Fruit fly (Drosophila melanogaster) whole organism, prepupa: ENCODE results near the gene sage.
"Not testable (repeated sequence)": the region's sequence is repeated elsewhere in the genome, so short reads cannot be mapped to it uniquely, and the experiment has no call there.

Experiments
- CG16779 ChIP-seq: fragments of 200-800 bp; sonication (Bioruptor generic); optimal IDR thresholded peaks from 3 replicates; lab custom pipeline; 2017; ENCODE audit warnings: missing biosample characterization, mild to moderate bottlenecking, missing genetic modification characterization
- CG4318 ChIP-seq: fragments of 200-800 bp; sonication (Bioruptor generic); optimal IDR thresholded peaks from 3 replicates; lab custom pipeline; 2017; ENCODE audit warnings: missing biosample characterization, mild to moderate bottlenecking, missing genetic modification characterization
- CG6163 ChIP-seq: fragments of 200-800 bp; sonication (Bioruptor generic); IDR thresholded peaks from 3 replicates; pipeline ENCODE4 v1.3.6; 2022; ENCODE audit warnings: missing biosample characterization, missing genetic modification characterization
- CG6792 ChIP-seq: fragments of 200-800 bp; sonication (Bioruptor generic); optimal IDR thresholded peaks from 3 replicates; lab custom pipeline; 2016; ENCODE audit warnings: missing biosample characterization, missing genetic modification characterization
- CG6854 ChIP-seq: fragments of 200-800 bp; sonication (Bioruptor generic); optimal IDR thresholded peaks from 2 replicates; lab custom pipeline; 2017; ENCODE audit warnings: missing biosample characterization, mild to moderate bottlenecking, missing genetic modification characterization
- Ets96B ChIP-seq: fragments of 200-800 bp; optimal IDR thresholded peaks from 2 replicates; lab custom pipeline; 2019; ENCODE audit warnings: missing biosample characterization, mild to moderate bottlenecking, missing genetic modification characterization, moderate library complexity
- Smox ChIP-seq: fragments of 200-800 bp; sonication (Bioruptor generic); optimal IDR thresholded peaks from 3 replicates; lab custom pipeline; 2016; ENCODE audit warnings: missing biosample characterization, missing genetic modification characterization
- fd59A ChIP-seq: fragments of 200-800 bp; sonication (Bioruptor generic); optimal IDR thresholded peaks from 2 replicates; lab custom pipeline; 2017; ENCODE audit warnings: missing biosample characterization, mild to moderate bottlenecking, missing genetic modification characterization, missing genetic modification reagents
- net ChIP-seq: fragments of 200-800 bp; sonication (Bioruptor generic); optimal IDR thresholded peaks from 3 replicates; lab custom pipeline; 2016; ENCODE audit warnings: missing biosample characterization, missing genetic modification characterization
- pdm3 ChIP-seq: fragments of 200-800 bp; sonication (Bioruptor generic); optimal IDR thresholded peaks from 3 replicates; lab custom pipeline; 2016; ENCODE audit warnings: missing biosample characterization, missing genetic modification characterization
- spab ChIP-seq: fragments of 200-800 bp; sonication (Bioruptor generic); optimal IDR thresholded peaks from 2 replicates; lab custom pipeline; 2017; ENCODE audit warnings: missing biosample characterization, mild to moderate bottlenecking, missing genetic modification characterization, missing genetic modification reagents

- not testable (repeated sequence) for TF ChIP-seq Smox; spab (GFP tag; lab: Kevin White, UChicago); CG6792 (GFP tag; lab: Kevin White, UChicago); CG16779 (tag; lab: Kevin White, UChicago); Ets96B (tag; lab: Kevin White, UChicago); CG4318 (GFP tag; lab: Kevin White, UChicago); net (GFP tag; lab: Kevin White, UChicago); fd59A (GFP tag; lab: Kevin White, UChicago); CG6854; pdm3 (GFP tag; lab: Kevin White, UChicago)
- TF ChIP-seq CG6163: peak; percentile 28; the same call in 1 of the 3 replicates
Measured at dm6 chr3R:9235455-9236040, 28.4 kb downstream of the sage start.
